Worm (Caenorhabditis elegans): Measurements from ENCODE around the gene prmt-5.

prmt-5 gene

ce11 chrIII:5230415-5230814, at the start of gene prmt-5:
Gene prmt-5 (plus strand): TSS chrIII:5230555.
- TF ChIP-seq cog-1 (tag; optimal IDR thresholded peaks at IDR 0.05) (no peak), T22C8.4 (GFP tag; IDR thresholded peaks at IDR 0.05) (no peak), flt-1 (GFP tag; IDR thresholded peaks at IDR 0.05) (no peak), ztf-29 (GFP tag; IDR thresholded peaks at IDR 0.05) (no peak), ztf-23 (GFP tag; IDR thresholded peaks at IDR 0.05) (no peak), klf-2 (GFP tag; conservative IDR thresholded peaks at IDR 0.05) (no peak), tab-1 (GFP tag; IDR thresholded peaks at IDR 0.05) (no peak), ref-1 (GFP tag; conservative IDR thresholded peaks at IDR 0.05) (no peak), med-1 (GFP tag; optimal IDR thresholded peaks at IDR 0.05; ENCODE audit: insufficient read depth) (no peak)

ce11 chrIII:5180588-5180987, 49.8 kb upstream of the prmt-5 start:
- no peak for TF ChIP-seq cog-1 (tag; optimal IDR thresholded peaks at IDR 0.05)
- 0 out of 2 replicates have a peak, but pooled peaks have one; percentile 40 for TF ChIP-seq ztf-23 (GFP tag; IDR thresholded peaks at IDR 0.05)

- no peak for TF ChIP-seq ref-1 (GFP tag; conservative IDR thresholded peaks at IDR 0.05)
Measured at ce11 chrIII:5181217-5181616, 49.1 kb upstream of the prmt-5 start.

ce11 chrIII:5181641-5182040, 48.7 kb upstream of the prmt-5 start:
- TF ChIP-seq ztf-23 (GFP tag; IDR thresholded peaks at IDR 0.05): no peak
- no peak for TF ChIP-seq ref-1 (GFP tag; conservative IDR thresholded peaks at IDR 0.05)
- no peak for TF ChIP-seq cog-1 (tag; optimal IDR thresholded peaks at IDR 0.05)
- no peak for TF ChIP-seq tab-1 (GFP tag; IDR thresholded peaks at IDR 0.05)
- no peak for TF ChIP-seq med-1 (GFP tag; optimal IDR thresholded peaks at IDR 0.05; ENCODE audit: insufficient read depth)
- TF ChIP-seq ztf-29 (GFP tag; IDR thresholded peaks at IDR 0.05): no peak
- TF ChIP-seq flt-1 (GFP tag; IDR thresholded peaks at IDR 0.05): no peak
- TF ChIP-seq T22C8.4 (GFP tag; IDR thresholded peaks at IDR 0.05): no peak
- TF ChIP-seq klf-2 (GFP tag; conservative IDR thresholded peaks at IDR 0.05): no peak

DNA sequence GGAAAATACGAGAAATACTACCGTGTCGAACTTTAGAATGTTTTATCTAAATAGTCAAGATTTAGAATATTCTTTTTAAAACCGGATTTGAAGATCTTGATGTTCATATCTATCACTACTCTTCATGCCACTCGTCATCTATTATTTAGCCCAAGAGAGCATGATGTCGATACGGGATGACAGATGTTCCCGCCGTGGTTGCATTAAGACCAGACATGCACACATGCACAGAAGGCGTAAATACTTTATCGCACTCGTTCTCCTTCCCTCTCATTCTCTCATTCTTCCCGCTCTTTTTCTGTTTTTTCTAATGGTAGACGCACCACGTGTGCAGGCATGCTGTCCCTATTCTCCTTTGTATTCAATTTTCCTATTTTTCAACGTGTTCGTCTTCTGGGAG, 47.0 kb upstream of the prmt-5 start:
- TF ChIP-seq med-1 (GFP tag; optimal IDR thresholded peaks at IDR 0.05; ENCODE audit: insufficient read depth) (no peak), flt-1 (GFP tag; IDR thresholded peaks at IDR 0.05) (no peak), ztf-29 (GFP tag; IDR thresholded peaks at IDR 0.05) (no peak), klf-2 (GFP tag; conservative IDR thresholded peaks at IDR 0.05) (no peak), ref-1 (GFP tag; conservative IDR thresholded peaks at IDR 0.05) (no peak), cog-1 (tag; optimal IDR thresholded peaks at IDR 0.05) (no peak), tab-1 (GFP tag; IDR thresholded peaks at IDR 0.05) (no peak), T22C8.4 (GFP tag; IDR thresholded peaks at IDR 0.05) (no peak)

DNA sequence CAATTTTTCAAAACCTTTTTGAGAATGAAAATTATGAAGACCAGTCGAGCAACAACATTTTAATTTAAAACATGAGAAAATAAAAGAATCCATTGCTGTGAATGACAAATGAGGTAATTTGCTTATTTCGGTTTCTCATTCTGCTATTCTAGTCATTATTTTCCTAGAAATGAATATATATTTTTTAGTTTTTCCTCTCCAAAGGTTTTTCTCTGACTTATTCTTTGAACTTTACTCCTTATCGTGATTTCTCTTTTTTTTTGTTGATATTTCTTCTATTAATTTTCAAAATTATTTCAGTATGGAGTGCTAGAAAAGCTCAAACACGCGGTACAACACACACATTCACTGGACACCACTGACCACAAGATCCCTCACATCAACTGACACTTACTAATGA, 44.7 kb upstream of the prmt-5 start, which contains the start of gene pup-2:
pup-2 (plus strand) TSS at position 301 of the 400 bp plus-strand sequence.
- TF ChIP-seq flt-1 (GFP tag; IDR thresholded peaks at IDR 0.05) (no peak), klf-2 (GFP tag; conservative IDR thresholded peaks at IDR 0.05) (no peak), ref-1 (GFP tag; conservative IDR thresholded peaks at IDR 0.05) (no peak), T22C8.4 (GFP tag; IDR thresholded peaks at IDR 0.05) (no peak), med-1 (GFP tag; optimal IDR thresholded peaks at IDR 0.05; ENCODE audit: insufficient read depth) (no peak), cog-1 (tag; optimal IDR thresholded peaks at IDR 0.05) (no peak), ztf-23 (GFP tag; IDR thresholded peaks at IDR 0.05) (no peak), tab-1 (GFP tag; IDR thresholded peaks at IDR 0.05) (no peak), ztf-29 (GFP tag; IDR thresholded peaks at IDR 0.05) (no peak)

DNA sequence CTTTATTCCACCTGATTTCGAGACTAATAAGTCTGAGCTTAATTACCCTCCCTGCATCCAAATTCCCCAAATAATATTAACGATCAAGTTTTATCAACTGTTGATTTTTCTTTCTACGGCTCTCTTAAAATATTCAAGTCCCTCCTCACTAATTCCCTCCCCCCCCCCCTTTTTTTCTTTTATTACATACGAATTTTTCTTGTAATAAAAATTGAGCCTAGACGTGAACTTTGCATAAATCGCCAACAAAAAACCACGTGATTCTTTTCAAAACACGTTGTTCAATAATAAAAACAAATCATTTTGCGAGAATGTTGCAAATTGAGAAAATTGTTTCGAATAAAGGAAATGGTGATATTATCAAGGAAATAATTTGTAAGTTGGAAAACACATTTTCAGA, 41.9 kb upstream of the prmt-5 start, which contains the start of gene K10D2.8:
K10D2.8 (plus strand) TSS at position 301 of the 400 bp plus-strand sequence.
- no peak for TF ChIP-seq flt-1 (GFP tag; IDR thresholded peaks at IDR 0.05)
- TF ChIP-seq ref-1 (GFP tag; conservative IDR thresholded peaks at IDR 0.05): no peak
- no peak for TF ChIP-seq tab-1 (GFP tag; IDR thresholded peaks at IDR 0.05)
- TF ChIP-seq klf-2 (GFP tag; conservative IDR thresholded peaks at IDR 0.05): no peak
- TF ChIP-seq med-1 (GFP tag; optimal IDR thresholded peaks at IDR 0.05; ENCODE audit: insufficient read depth): no peak
- no peak for TF ChIP-seq ztf-29 (GFP tag; IDR thresholded peaks at IDR 0.05)
- no peak for TF ChIP-seq cog-1 (tag; optimal IDR thresholded peaks at IDR 0.05)
- no peak for TF ChIP-seq T22C8.4 (GFP tag; IDR thresholded peaks at IDR 0.05)
- no peak for TF ChIP-seq ztf-23 (GFP tag; IDR thresholded peaks at IDR 0.05)

DNA sequence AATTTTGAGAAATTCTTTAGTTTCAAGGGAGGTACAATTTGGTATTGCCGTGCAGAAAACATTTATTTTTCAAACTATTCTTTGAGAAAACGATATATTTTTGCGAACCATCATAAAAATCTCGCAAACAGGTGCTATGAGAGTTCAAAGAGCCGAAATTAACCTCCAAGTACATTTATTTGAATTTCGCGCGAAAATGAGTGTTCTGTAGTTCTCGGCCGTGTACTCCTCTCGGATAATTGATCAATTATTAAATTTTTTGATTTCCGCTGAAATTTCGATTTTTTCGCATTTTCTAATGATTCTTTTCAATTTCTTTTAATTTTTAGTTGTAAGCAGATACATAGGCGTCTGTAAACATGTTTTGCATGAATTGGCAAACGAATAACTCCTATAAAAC, 40.2 kb upstream of the prmt-5 start:
- TF ChIP-seq ztf-23 (GFP tag; IDR thresholded peaks at IDR 0.05) (no peak), T22C8.4 (GFP tag; IDR thresholded peaks at IDR 0.05) (no peak), tab-1 (GFP tag; IDR thresholded peaks at IDR 0.05) (no peak), klf-2 (GFP tag; conservative IDR thresholded peaks at IDR 0.05) (no peak), med-1 (GFP tag; optimal IDR thresholded peaks at IDR 0.05; ENCODE audit: insufficient read depth) (no peak), flt-1 (GFP tag; IDR thresholded peaks at IDR 0.05) (peak; percentile 37; the same call in 1 of the 2 replicates)

DNA sequence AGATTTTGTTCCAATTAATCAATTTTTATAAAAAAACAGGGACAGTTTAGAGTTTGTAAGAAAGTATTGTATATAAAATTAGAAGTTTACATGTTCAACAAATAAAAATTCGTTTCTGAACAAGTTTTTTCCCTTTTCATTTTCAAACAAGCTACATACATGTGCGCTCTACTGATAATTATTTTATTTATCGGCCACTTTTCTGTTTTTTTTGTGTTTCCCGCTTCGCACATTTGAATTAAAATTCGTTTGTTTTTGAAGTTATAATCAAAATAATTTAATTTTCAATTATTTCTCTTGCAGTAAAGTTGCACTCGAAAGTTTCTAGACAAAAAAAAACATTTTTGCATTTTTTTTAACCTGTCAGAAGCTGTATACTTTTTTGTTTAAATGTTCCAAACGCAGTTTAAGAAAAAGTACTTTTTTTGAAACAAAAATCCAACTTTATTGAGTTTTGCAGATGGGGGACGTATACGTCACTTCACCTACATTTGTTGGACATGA, 39.6 kb upstream of the prmt-5 start, which contains the start of gene hira-1:
hira-1 (plus strand) TSS at position 454 of the 504 bp plus-strand sequence.
- TF ChIP-seq T22C8.4 (GFP tag; IDR thresholded peaks at IDR 0.05) (no peak), cog-1 (tag; optimal IDR thresholded peaks at IDR 0.05) (no peak), ref-1 (GFP tag; conservative IDR thresholded peaks at IDR 0.05) (no peak), ztf-23 (GFP tag; IDR thresholded peaks at IDR 0.05) (no peak), tab-1 (GFP tag; IDR thresholded peaks at IDR 0.05) (no peak), klf-2 (GFP tag; conservative IDR thresholded peaks at IDR 0.05) (no peak), flt-1 (GFP tag; IDR thresholded peaks at IDR 0.05) (no peak), med-1 (GFP tag; optimal IDR thresholded peaks at IDR 0.05; ENCODE audit: insufficient read depth) (no peak), ztf-29 (GFP tag; IDR thresholded peaks at IDR 0.05) (no peak)

ce11 chrIII:5193266-5193665, 37.1 kb upstream of the prmt-5 start:
- TF ChIP-seq flt-1 (GFP tag; IDR thresholded peaks at IDR 0.05): no peak
- TF ChIP-seq med-1 (GFP tag; optimal IDR thresholded peaks at IDR 0.05; ENCODE audit: insufficient read depth): no peak
- TF ChIP-seq ztf-29 (GFP tag; IDR thresholded peaks at IDR 0.05): no peak
- TF ChIP-seq T22C8.4 (GFP tag; IDR thresholded peaks at IDR 0.05): no peak
- no peak for TF ChIP-seq ref-1 (GFP tag; conservative IDR thresholded peaks at IDR 0.05)
- no peak for TF ChIP-seq tab-1 (GFP tag; IDR thresholded peaks at IDR 0.05)
- TF ChIP-seq cog-1 (tag; optimal IDR thresholded peaks at IDR 0.05): no peak
- no peak for TF ChIP-seq klf-2 (GFP tag; conservative IDR thresholded peaks at IDR 0.05)
- no peak for TF ChIP-seq ztf-23 (GFP tag; IDR thresholded peaks at IDR 0.05)

Data from whole organism, midembryonic.